Fruit fly (Drosophila melanogaster) whole organism, embryonic: ENCODE results near the gene DEF8.
A peak's percentile ranks its signal among the peaks of the same experiment; 100 is the strongest.

Source experiments
- Atf-2 ChIP-seq: fragments of 200-800 bp; sonication (Bioruptor generic); optimal IDR thresholded peaks from 2 replicates; lab custom pipeline; 2016; ENCODE audit warnings: missing biosample characterization, missing genetic modification characterization
- CG10543 ChIP-seq: fragments of 200-800 bp; sonication (Bioruptor generic); optimal IDR thresholded peaks from 3 replicates; lab custom pipeline; 2017; ENCODE audit warnings: missing biosample characterization, mild to moderate bottlenecking, missing genetic modification characterization, moderate library complexity
- CG12071 ChIP-seq: fragments of 200-800 bp; sonication (Bioruptor generic); optimal IDR thresholded peaks from 3 replicates; lab custom pipeline; 2018; ENCODE audit warnings: missing biosample characterization, mild to moderate bottlenecking, missing genetic modification characterization
- CG1233 ChIP-seq: fragments of 200-800 bp; sonication (Bioruptor generic); optimal IDR thresholded peaks from 4 replicates; lab custom pipeline; 2018; ENCODE audit warnings: missing biosample characterization, mild to moderate bottlenecking, missing genetic modification characterization
- CG14860 ChIP-seq: fragments of 200-800 bp; sonication (Bioruptor generic); IDR thresholded peaks from 3 replicates; pipeline ENCODE4 v1.3.6; 2022; ENCODE audit warnings: missing biosample characterization, missing genetic modification characterization; ENCODE audit not compliant: partially characterized antibody
- CG16779 ChIP-seq: fragments of 200-800 bp; sonication (Bioruptor generic); IDR thresholded peaks from 2 replicates; pipeline ENCODE4 v1.3.6; 2022; ENCODE audit warnings: missing biosample characterization, missing genetic modification characterization
- CG17361 ChIP-seq: fragments of 200-800 bp; sonication (Bioruptor generic); IDR thresholded peaks from 3 replicates; pipeline ENCODE4 v1.3.6; 2022; ENCODE audit warnings: missing biosample characterization, missing genetic modification characterization
- CG18619 ChIP-seq: fragments of 200-800 bp; sonication (Bioruptor generic); optimal IDR thresholded peaks from 3 replicates; lab custom pipeline; 2017; ENCODE audit warnings: missing biosample characterization, mild to moderate bottlenecking, missing genetic modification characterization
- CG2120 ChIP-seq: fragments of 200-800 bp; sonication (Bioruptor generic); optimal IDR thresholded peaks from 3 replicates; lab custom pipeline; 2016; ENCODE audit warnings: missing biosample characterization, missing genetic modification characterization
- CG2889 ChIP-seq: fragments of 200-800 bp; sonication (Bioruptor generic); IDR thresholded peaks from 3 replicates; pipeline ENCODE4 v1.3.6; 2022; ENCODE audit warnings: missing biosample characterization, missing genetic modification characterization
- CG3726 ChIP-seq: fragments of 200-800 bp; sonication (Bioruptor generic); IDR thresholded peaks from 3 replicates; pipeline ENCODE4, ENCODE4 v1.3.6; 2022; ENCODE audit warnings: missing biosample characterization, missing genetic modification characterization
- CG4282 ChIP-seq: fragments of 200-800 bp; sonication (Bioruptor generic); optimal IDR thresholded peaks from 2 replicates; lab custom pipeline; 2016; ENCODE audit warnings: missing biosample characterization, missing genetic modification characterization
- CG4404 ChIP-seq: fragments of 200-800 bp; sonication (Bioruptor generic); IDR thresholded peaks from 2 replicates; pipeline ENCODE4 v1.3.6; 2022; ENCODE audit warnings: missing biosample characterization, missing genetic modification characterization
- CG4854 ChIP-seq: fragments of 200-800 bp; sonication (Bioruptor generic); optimal IDR thresholded peaks from 2 replicates; lab custom pipeline; 2016; ENCODE audit warnings: missing biosample characterization, missing genetic modification characterization, inconsistent platforms
- CG6654 ChIP-seq: fragments of 200-800 bp; sonication (Bioruptor generic); optimal IDR thresholded peaks from 2 replicates; lab custom pipeline; 2017; ENCODE audit warnings: missing biosample characterization, mild to moderate bottlenecking, missing genetic modification characterization
- CG7556 ChIP-seq: fragments of 200-800 bp; sonication (Bioruptor generic); optimal IDR thresholded peaks from 2 replicates; lab custom pipeline; 2017; ENCODE audit warnings: missing biosample characterization, mild to moderate bottlenecking, missing genetic modification characterization
- CG8281 ChIP-seq: fragments of 200-800 bp; sonication (Bioruptor generic); optimal IDR thresholded peaks from 2 replicates; lab custom pipeline; 2018; ENCODE audit warnings: missing biosample characterization, mild to moderate bottlenecking, missing genetic modification characterization, moderate library complexity
- CG9817 ChIP-seq: fragments of 200-800 bp; sonication (Bioruptor generic); optimal IDR thresholded peaks from 2 replicates; lab custom pipeline; 2018; ENCODE audit warnings: missing biosample characterization, mild to moderate bottlenecking, missing genetic modification characterization, moderate library complexity
- CHES-1-like ChIP-seq: fragments of 200-800 bp; sonication (Bioruptor generic); optimal IDR thresholded peaks from 2 replicates; lab custom pipeline; 2016; ENCODE audit warnings: missing biosample characterization, missing genetic modification characterization
- Eip74EF ChIP-seq, 2 experiments: fragments of 200-800 bp in 1 of 2; fragments of >200 bp in 1 of 2; sonication (Bioruptor generic) in 1 of 2; optimal IDR thresholded peaks; 2 replicates each; lab custom pipeline; 2017 to 2019; ENCODE audit warnings: missing biosample characterization in 2 of 2, missing genetic modification characterization in 2 of 2, mild to moderate bottlenecking in 1 of 2, moderate library complexity in 1 of 2
- Elba2 ChIP-seq: fragments of 200-800 bp; sonication (Bioruptor generic); optimal IDR thresholded peaks from 3 replicates; lab custom pipeline; 2016; ENCODE audit warnings: missing biosample characterization, missing genetic modification characterization
- Jarid2 ChIP-seq: fragments of 200-800 bp; sonication (Bioruptor generic); optimal IDR thresholded peaks from 3 replicates; lab custom pipeline; 2017; ENCODE audit warnings: mild to moderate bottlenecking, missing biosample characterization, missing genetic modification reagents, missing genetic modification characterization
- Sry-β ChIP-seq: fragments of 200-800 bp; sonication (Bioruptor generic); optimal IDR thresholded peaks from 2 replicates; lab custom pipeline; 2018; ENCODE audit warnings: missing biosample characterization, mild to moderate bottlenecking, missing genetic modification characterization, moderate library complexity
- Vsx1 ChIP-seq: fragments of 200-800 bp; sonication (Bioruptor generic); optimal IDR thresholded peaks from 2 replicates; lab custom pipeline; 2017; ENCODE audit warnings: missing biosample characterization, mild to moderate bottlenecking, missing genetic modification characterization, missing genetic modification reagents
- YL-1 ChIP-seq: fragments of 200-800 bp; sonication (Bioruptor generic); optimal IDR thresholded peaks from 3 replicates; lab custom pipeline; 2017; ENCODE audit warnings: missing biosample characterization, mild to moderate bottlenecking, missing genetic modification characterization
- abd-A ChIP-seq: fragments of 200-800 bp; sonication (Bioruptor generic); optimal IDR thresholded peaks from 3 replicates; lab custom pipeline; 2019; ENCODE audit warnings: missing biosample characterization, mild to moderate bottlenecking, missing genetic modification characterization, moderate library complexity
- al ChIP-seq: fragments of 200-800 bp; sonication (Bioruptor generic); IDR thresholded peaks from 2 replicates; pipeline ENCODE4 v1.3.6; 2022; ENCODE audit warnings: missing biosample characterization, missing genetic modification characterization
- cad ChIP-seq: fragments of >200 bp; optimal IDR thresholded peaks from 2 replicates; lab custom pipeline; 2017; ENCODE audit warnings: missing biosample characterization, missing genetic modification characterization
- crol ChIP-seq: fragments of 200-800 bp; sonication (Bioruptor generic); IDR thresholded peaks from 2 replicates; pipeline ENCODE4 v1.3.6; 2022; ENCODE audit warnings: missing biosample characterization, missing genetic modification characterization
- cwo ChIP-seq: fragments of 200-800 bp; sonication (Bioruptor generic); optimal IDR thresholded peaks from 3 replicates; lab custom pipeline; 2017; ENCODE audit warnings: missing biosample characterization, missing genetic modification characterization, mild to moderate bottlenecking, moderate library complexity, missing genetic modification reagents
- da ChIP-seq: fragments of 200-800 bp; sonication (Bioruptor generic); optimal IDR thresholded peaks from 2 replicates; lab custom pipeline; 2016; ENCODE audit warnings: missing biosample characterization, missing genetic modification characterization
- gsb-n ChIP-seq: fragments of 200-800 bp; sonication (Bioruptor generic); optimal IDR thresholded peaks from 3 replicates; lab custom pipeline; 2018; ENCODE audit warnings: missing biosample characterization, mild to moderate bottlenecking, missing genetic modification characterization
- jing ChIP-seq: fragments of 200-800 bp; sonication (Bioruptor generic); optimal IDR thresholded peaks from 2 replicates; lab custom pipeline; 2018; ENCODE audit warnings: missing biosample characterization, mild to moderate bottlenecking, missing genetic modification characterization
- kah ChIP-seq: fragments of 200-800 bp; sonication (Bioruptor generic); optimal IDR thresholded peaks from 2 replicates; lab custom pipeline; 2018; ENCODE audit warnings: missing biosample characterization, mild to moderate bottlenecking, missing genetic modification characterization
- lab ChIP-seq: fragments of 200-800 bp; sonication (Bioruptor generic); optimal IDR thresholded peaks from 3 replicates; lab custom pipeline; 2017; ENCODE audit warnings: missing biosample characterization, missing genetic modification characterization, mild to moderate bottlenecking, moderate library complexity, missing genetic modification reagents
- lov ChIP-seq, 2 experiments: fragments of 200-800 bp in 1 of 2; fragments of >200 bp in 1 of 2; sonication (Bioruptor generic) in 1 of 2; IDR thresholded peaks in 1 of 2; optimal IDR thresholded peaks in 1 of 2; 2 replicates in 1 of 2; 3 replicates in 1 of 2; pipeline versions ENCODE4 v1.3.6 to Lab custom; 2017 to 2022; ENCODE audit warnings: missing biosample characterization in 1 of 2, missing genetic modification characterization in 1 of 2
- maf-S ChIP-seq: fragments of 200-800 bp; sonication (Bioruptor generic); optimal IDR thresholded peaks from 2 replicates; lab custom pipeline; 2016; ENCODE audit warnings: missing biosample characterization, missing genetic modification characterization
- mld ChIP-seq: fragments of 200-800 bp; sonication (Bioruptor generic); IDR thresholded peaks from 3 replicates; pipeline ENCODE4 v1.3.6; 2022; ENCODE audit warnings: missing biosample characterization, missing genetic modification characterization; ENCODE audit not compliant: partially characterized antibody
- odd ChIP-seq: fragments of 200-800 bp; sonication (Bioruptor generic); optimal IDR thresholded peaks from 2 replicates; lab custom pipeline; 2017; ENCODE audit warnings: missing biosample characterization, mild to moderate bottlenecking, missing genetic modification characterization
- peb ChIP-seq: fragments of 200-800 bp; sonication (Bioruptor generic); IDR thresholded peaks from 2 replicates; pipeline ENCODE4 v1.3.6; 2022; ENCODE audit warnings: missing biosample characterization, missing genetic modification characterization
- run ChIP-seq: fragments of 200-800 bp; sonication (Bioruptor generic); optimal IDR thresholded peaks from 3 replicates; lab custom pipeline; 2018; ENCODE audit warnings: missing biosample characterization, mild to moderate bottlenecking, missing genetic modification characterization
- scrt ChIP-seq: fragments of 200-800 bp; sonication (Bioruptor generic); optimal IDR thresholded peaks from 2 replicates; lab custom pipeline; 2018; ENCODE audit warnings: missing biosample characterization, mild to moderate bottlenecking, missing genetic modification characterization, moderate library complexity
- sd ChIP-seq: fragments of 200-800 bp; sonication (Bioruptor generic); optimal IDR thresholded peaks from 3 replicates; lab custom pipeline; 2018; ENCODE audit warnings: missing biosample characterization, mild to moderate bottlenecking, missing genetic modification characterization, moderate library complexity
- sim ChIP-seq: fragments of 200-800 bp; sonication (Bioruptor generic); IDR thresholded peaks from 2 replicates; pipeline ENCODE4 v1.3.6; 2022; ENCODE audit warnings: missing biosample characterization, missing genetic modification characterization
- slbo ChIP-seq: fragments of 200-800 bp; sonication (Bioruptor generic); IDR thresholded peaks from 2 replicates; pipeline ENCODE4 v1.3.6; 2022; ENCODE audit warnings: missing biosample characterization, missing genetic modification characterization
- wdn ChIP-seq: fragments of 200-800 bp; sonication (Bioruptor generic); IDR thresholded peaks from 2 replicates; pipeline ENCODE4 v1.3.6; 2022; ENCODE audit warnings: missing biosample characterization, missing genetic modification characterization

Gene DEF8

DNA sequence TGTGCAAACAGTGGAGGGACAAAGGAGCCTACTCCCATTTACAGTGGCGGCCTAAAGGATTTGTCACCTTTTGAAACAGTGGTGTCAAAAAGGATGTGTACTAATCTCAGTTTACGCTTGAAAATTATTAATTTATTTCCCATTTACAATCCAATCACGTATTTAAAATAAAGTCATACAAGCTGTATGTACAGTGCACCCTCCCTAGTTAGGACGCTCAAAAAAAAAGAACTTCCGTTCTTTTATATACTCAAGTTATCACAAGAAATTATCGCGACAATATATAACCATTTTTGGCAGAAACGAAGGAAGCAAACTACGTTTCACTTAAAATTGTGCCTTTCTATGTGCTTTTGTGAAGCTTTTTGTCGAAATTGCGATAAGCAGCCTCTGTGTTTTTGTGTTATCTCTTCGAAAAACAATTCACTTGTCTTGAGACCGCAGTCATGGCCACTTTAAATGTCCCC lies 7.3 kb downstream of the DEF8 start (continued):
- TF ChIP-seq lab (GFP tag; lab: Kevin White, UChicago) (peak; percentile 70), CG2120 (GFP tag; lab: Kevin White, UChicago) (peak; percentile 71), CHES-1-like (peak; percentile 50)
- TF ChIP-seq, all 482 proteins: peak for 196

DNA sequence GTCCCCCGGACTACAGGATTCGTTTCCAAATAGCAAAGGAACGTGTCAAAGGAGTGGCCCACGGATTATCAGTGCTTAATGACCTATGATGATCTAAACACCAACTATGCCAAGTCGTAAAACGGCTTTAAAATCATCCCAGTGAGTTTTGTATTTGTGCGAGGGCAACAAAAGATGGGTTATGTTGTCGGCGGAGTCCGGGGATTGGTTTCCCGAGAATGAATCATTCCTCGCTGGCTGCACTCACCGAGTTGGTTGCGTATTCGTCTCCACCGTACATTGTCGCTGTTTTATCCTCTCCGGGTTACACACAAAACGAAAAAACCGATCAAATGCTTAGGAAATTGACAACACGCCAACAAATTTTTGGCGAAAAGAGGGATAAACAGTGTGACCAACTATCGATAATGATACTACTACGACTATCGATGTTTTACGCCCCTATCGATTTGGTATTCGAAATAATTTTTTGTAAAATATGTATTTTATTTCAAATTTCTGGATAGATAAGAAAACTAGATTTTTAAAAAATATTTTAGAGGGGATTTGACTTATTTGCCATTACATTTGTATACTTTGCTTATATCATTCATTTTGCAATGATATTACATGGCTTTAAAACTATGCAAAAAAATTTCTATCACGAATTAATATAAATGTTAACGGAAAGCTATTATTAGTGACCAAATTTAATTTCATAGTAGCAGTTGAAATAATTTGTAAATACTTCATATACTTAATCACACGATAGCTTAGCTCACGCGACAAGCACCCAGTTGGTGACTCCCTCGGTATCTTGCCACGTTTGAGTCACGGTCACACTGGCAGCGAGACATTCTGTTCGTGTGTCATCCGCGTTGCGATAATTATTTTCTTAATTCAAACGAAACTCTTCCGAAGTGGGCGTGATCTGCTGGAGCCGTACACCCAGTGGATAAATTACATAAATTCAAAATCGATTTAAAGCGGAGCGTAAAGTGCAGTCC lies 14.1 kb downstream of the DEF8 start, which contains the start of the genes eIF3l and Nrx-IV:
Gene eIF3l (minus strand): TSS at position 389 of the 986 bp plus-strand sequence.
Gene Nrx-IV (plus strand): TSS at position 811 of the 986 bp plus-strand sequence.
- TF ChIP-seq CG9817 (tag; lab: Kevin White, UChicago) (no peak), peb (GFP tag; lab: Robert Waterston, UW) (no peak), CG7556 (no peak), Elba2 (GFP tag; lab: Kevin White, UChicago) (no peak), Jarid2 (GFP tag; lab: Kevin White, UChicago) (no peak), jing (no peak), cad (no peak), abd-A (tag; lab: Kevin White, UChicago) (no peak), CG4854 (GFP tag; lab: Kevin White, UChicago) (no peak), CG3726 (GFP tag; lab: Robert Waterston, UW) (no peak), CG4404 (no peak), wdn (GFP tag; lab: Robert Waterston, UW) (no peak), CG6654 (GFP tag; lab: Kevin White, UChicago) (no peak), CG17361 (GFP tag; lab: Robert Waterston, UW) (no peak; the same call in 2 of the 3 replicates), CG10543 (GFP tag; lab: Kevin White, UChicago) (no peak), CG12071 (GFP tag; lab: Kevin White, UChicago) (no peak), sim (GFP tag; lab: Robert Waterston, UW) (no peak), kah (GFP tag; lab: Kevin White, UChicago) (peak; percentile 11), scrt (no peak), Sry-β (GFP tag; lab: Kevin White, UChicago) (no peak), CG2889 (GFP tag; lab: Robert Waterston, UW) (no peak), CG1233 (GFP tag; lab: Kevin White, UChicago) (no peak), gsb-n (tag; lab: Kevin White, UChicago) (no peak), CG18619 (GFP tag; lab: Kevin White, UChicago) (no peak), odd (GFP tag; lab: Kevin White, UChicago) (no peak), CG14860 (GFP tag; lab: Robert Waterston, UW) (peak; percentile 48; the same call in 1 of the 3 replicates), CG4282 (GFP tag; lab: Kevin White, UChicago) (no peak), crol (GFP tag; lab: Robert Waterston, UW) (no peak), CG8281 (no peak), YL-1 (GFP tag; lab: Kevin White, UChicago) (peak; percentile 57), Atf-2 (no peak), cwo (GFP tag; lab: Kevin White, UChicago) (no peak), slbo (GFP tag; lab: Robert Waterston, UW) (no peak), maf-S (GFP tag; lab: Kevin White, UChicago) (no peak), lov (optimal IDR thresholded peaks at IDR 0.05; lab: Kevin White, UChicago) (no peak), lov (GFP tag; IDR thresholded peaks at IDR 0.05; lab: Robert Waterston, UW) (no peak), Eip74EF (GFP tag; optimal IDR thresholded peaks at IDR 0.05; lab: Kevin White, UChicago) (no peak), Vsx1 (GFP tag; lab: Kevin White, UChicago) (no peak), mld (no peak), sd (no peak), da (GFP tag; lab: Kevin White, UChicago) (no peak), CG16779 (no peak), al (no peak), run (no peak)
